Fruit fly (Drosophila melanogaster) whole organism, prepupa: ENCODE measurements around the gene Pka-C1.
A peak's percentile ranks its signal among the peaks of the same experiment; 100 is the strongest.

Experiments used
- CG8632 ChIP-seq: fragments of 200-800 bp; sonication (Bioruptor generic); optimal IDR thresholded peaks from 3 replicates; lab custom pipeline; 2016; ENCODE audit warnings: missing biosample characterization, missing genetic modification characterization
- salr ChIP-seq, 2 experiments: fragments of 200-800 bp; sonication (Bioruptor generic); optimal IDR thresholded peaks; 3 replicates each; lab custom pipeline; 2016 to 2018; ENCODE audit warnings: missing biosample characterization in 2 of 2, missing genetic modification characterization in 2 of 2, mild to moderate bottlenecking in 1 of 2
- ss ChIP-seq, 2 experiments: fragments of 200-800 bp; sonication (Bioruptor generic); optimal IDR thresholded peaks; 2 replicates in 1 of 2; 3 replicates in 1 of 2; lab custom pipeline; 2017 to 2018; ENCODE audit warnings: mild to moderate bottlenecking in 2 of 2, missing biosample characterization in 2 of 2, missing genetic modification characterization in 2 of 2, moderate library complexity in 1 of 2

DNA sequence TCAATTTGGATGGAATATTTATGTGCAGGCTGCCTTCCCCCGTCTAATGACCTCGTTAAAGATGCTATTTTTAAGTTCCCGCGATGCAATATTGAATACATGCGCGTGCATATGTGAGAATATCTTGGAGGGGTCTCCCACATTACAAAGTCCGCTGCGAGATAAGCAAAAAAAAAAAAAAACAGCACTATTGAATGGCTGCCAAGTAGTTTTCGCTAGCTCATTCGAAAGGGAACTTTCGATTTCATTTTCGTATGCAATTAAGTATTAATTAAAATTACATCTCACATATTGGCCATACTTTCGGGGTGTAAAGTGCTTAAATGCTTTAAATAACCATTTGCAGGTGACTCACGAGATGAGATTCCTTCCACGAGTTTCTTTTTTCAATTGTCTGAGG, 8.0 kb upstream of the Pka-C1 start:
- peak in 1 of 2 experiments; percentile 39 for TF ChIP-seq ss (GFP tag; optimal IDR thresholded peaks at IDR 0.05; lab: Kevin White, UChicago)
- no peak for TF ChIP-seq CG8632 (GFP tag; lab: Kevin White, UChicago)
- TF ChIP-seq salr (GFP tag; optimal IDR thresholded peaks at IDR 0.05; lab: Kevin White, UChicago): peak in 1 of 2 experiments; percentile 13
